Worm (Caenorhabditis elegans): ENCODE measurements around the gene K07D4.9.

The K07D4.9 gene

ce11 chrII:4032293-4032692 lies 3.9 kb downstream of the K07D4.9 start, which contains the start of gene K07D4.4:
TSS of gene K07D4.4 (minus strand) at chrII:4032393.
- TF ChIP-seq dmd-4 (tag; optimal IDR thresholded peaks at IDR 0.05; ENCODE audit: borderline replicate concordance) (no peak), fkh-10 (GFP tag; optimal IDR thresholded peaks at IDR 0.05) (no peak), ceh-45 (GFP tag; IDR thresholded peaks at IDR 0.05) (no peak), syd-9 (tag; optimal IDR thresholded peaks at IDR 0.05) (no peak), sox-4 (tag; optimal IDR thresholded peaks at IDR 0.05) (no peak), ceh-14 (tag; optimal IDR thresholded peaks at IDR 0.05) (no peak), T23F11.4 (GFP tag; optimal IDR thresholded peaks at IDR 0.05) (no peak), hlh-6 (tag; optimal IDR thresholded peaks at IDR 0.05) (no peak), pag-3 (tag; optimal IDR thresholded peaks at IDR 0.05; ENCODE audit: borderline replicate concordance) (no peak), ceh-6 (GFP tag; optimal IDR thresholded peaks at IDR 0.05) (no peak), gmeb-2 (tag; optimal IDR thresholded peaks at IDR 0.05) (no peak), tbx-7 (tag; optimal IDR thresholded peaks at IDR 0.05) (no peak), ztf-16 (tag; optimal IDR thresholded peaks at IDR 0.05) (no peak), ceh-19 (GFP tag; optimal IDR thresholded peaks at IDR 0.05) (no peak), ceh-9 (tag; optimal IDR thresholded peaks at IDR 0.05) (no peak), K09A11.1 (tag; optimal IDR thresholded peaks at IDR 0.05; ENCODE audit: insufficient read depth) (no peak)

ce11 chrII:4038541-4038940 lies 10.2 kb downstream of the K07D4.9 start, which contains the start of gene pqn-48:
TSS of gene pqn-48 (plus strand) at chrII:4038884.
- TF ChIP-seq ceh-19 (GFP tag; optimal IDR thresholded peaks at IDR 0.05) (no peak), lim-6 (tag; optimal IDR thresholded peaks at IDR 0.05) (peak; percentile 18), unc-55 (GFP tag; optimal IDR thresholded peaks at IDR 0.05) (peak; percentile 28), pat-9 (tag; optimal IDR thresholded peaks at IDR 0.05) (no peak)

ce11 chrII:4040066-4040465 lies 11.7 kb downstream of the K07D4.9 start:
- no peak for TF ChIP-seq unc-3 (GFP tag; conservative IDR thresholded peaks at IDR 0.05)
- TF ChIP-seq unc-3 (tag; optimal IDR thresholded peaks at IDR 0.05): no peak
- no peak for TF ChIP-seq ztf-16 (tag; optimal IDR thresholded peaks at IDR 0.05)
- no peak for TF ChIP-seq pqm-1 (tag; optimal IDR thresholded peaks at IDR 0.05)
- no peak for TF ChIP-seq pax-1 (tag; optimal IDR thresholded peaks at IDR 0.05)
- no peak for TF ChIP-seq dve-1 (tag; optimal IDR thresholded peaks at IDR 0.05)
- no peak for TF ChIP-seq T23F11.4 (GFP tag; optimal IDR thresholded peaks at IDR 0.05)
- no peak for TF ChIP-seq pha-4 (tag; optimal IDR thresholded peaks at IDR 0.05)
- TF ChIP-seq pros-1 (tag; optimal IDR thresholded peaks at IDR 0.05): no peak
- no peak for TF ChIP-seq sdc-2 (tag; optimal IDR thresholded peaks at IDR 0.05)
- TF ChIP-seq mec-3 (tag; optimal IDR thresholded peaks at IDR 0.05; ENCODE audit: borderline replicate concordance): no peak
- TF ChIP-seq rnt-1 (tag; optimal IDR thresholded peaks at IDR 0.05): no peak
- no peak for TF ChIP-seq elt-4 (tag; optimal IDR thresholded peaks at IDR 0.05)
- no peak for TF ChIP-seq ama-1 (optimal IDR thresholded peaks at IDR 0.05)
- no peak for TF ChIP-seq ceh-48 (tag; optimal IDR thresholded peaks at IDR 0.05)
- no peak for TF ChIP-seq fkh-10 (GFP tag; optimal IDR thresholded peaks at IDR 0.05)
- TF ChIP-seq pat-9 (tag; optimal IDR thresholded peaks at IDR 0.05): no peak

ce11 chrII:4042696-4043095 lies 14.3 kb downstream of the K07D4.9 start:
- TF ChIP-seq nfya-1 (tag; optimal IDR thresholded peaks at IDR 0.05) (no peak), unc-3 (GFP tag; conservative IDR thresholded peaks at IDR 0.05) (no peak), unc-3 (tag; optimal IDR thresholded peaks at IDR 0.05) (no peak), ceh-18 (tag; optimal IDR thresholded peaks at IDR 0.05) (no peak), sox-4 (tag; optimal IDR thresholded peaks at IDR 0.05) (no peak), pha-4 (tag; optimal IDR thresholded peaks at IDR 0.05) (no peak), hlh-6 (tag; optimal IDR thresholded peaks at IDR 0.05) (no peak), tbx-2 (tag; optimal IDR thresholded peaks at IDR 0.05) (no peak), elt-4 (tag; optimal IDR thresholded peaks at IDR 0.05) (no peak), pag-3 (tag; optimal IDR thresholded peaks at IDR 0.05; ENCODE audit: borderline replicate concordance) (no peak), ttx-3 (tag; optimal IDR thresholded peaks at IDR 0.05) (no peak), lim-6 (tag; optimal IDR thresholded peaks at IDR 0.05) (no peak), rnt-1 (tag; optimal IDR thresholded peaks at IDR 0.05) (no peak), fkh-10 (GFP tag; optimal IDR thresholded peaks at IDR 0.05) (no peak), ahr-1 (tag; optimal IDR thresholded peaks at IDR 0.05) (no peak)
